Fruit fly (Drosophila melanogaster) whole organism, embryonic: Measurements from ENCODE around the gene Schip1.

Source experiments
- Antp ChIP-seq: fragments of 200-800 bp; sonication (Bioruptor generic); optimal IDR thresholded peaks from 3 replicates; lab custom pipeline; 2016; ENCODE audit warnings: missing biosample characterization, missing genetic modification characterization
- B-H1 ChIP-seq: fragments of 200-800 bp; sonication (Bioruptor generic); IDR thresholded peaks from 3 replicates; pipeline ENCODE4 v1.3.6; 2022; ENCODE audit warnings: missing biosample characterization, missing genetic modification characterization
- CG11085 ChIP-seq: fragments of 200-800 bp; sonication (Bioruptor generic); IDR thresholded peaks from 2 replicates; pipeline ENCODE4 v1.3.6; 2022; ENCODE audit warnings: missing biosample characterization, missing genetic modification characterization
- CG12155 ChIP-seq: fragments of 200-800 bp; sonication (Bioruptor generic); optimal IDR thresholded peaks from 3 replicates; lab custom pipeline; 2016; ENCODE audit warnings: missing biosample characterization, missing genetic modification characterization
- CG12219 ChIP-seq: fragments of 200-800 bp; sonication (Bioruptor generic); optimal IDR thresholded peaks from 3 replicates; lab custom pipeline; 2018; ENCODE audit warnings: missing biosample characterization, mild to moderate bottlenecking, missing genetic modification characterization
- CG14965 ChIP-seq: fragments of 200-800 bp; sonication (Bioruptor generic); optimal IDR thresholded peaks from 2 replicates; lab custom pipeline; 2016; ENCODE audit warnings: missing biosample characterization, missing genetic modification characterization, borderline replicate concordance
- CG15601 ChIP-seq: fragments of 200-800 bp; sonication (Bioruptor generic); optimal IDR thresholded peaks from 3 replicates; lab custom pipeline; 2019; ENCODE audit warnings: missing biosample characterization, mild to moderate bottlenecking, missing genetic modification characterization, moderate library complexity
- CG17359 ChIP-seq: fragments of 200-800 bp; sonication (Bioruptor generic); optimal IDR thresholded peaks from 3 replicates; lab custom pipeline; 2018; ENCODE audit warnings: missing biosample characterization, mild to moderate bottlenecking, missing genetic modification characterization, moderate library complexity
- CG2712 ChIP-seq: fragments of 200-800 bp; optimal IDR thresholded peaks from 3 replicates; lab custom pipeline; 2019; ENCODE audit warnings: missing biosample characterization, mild to moderate bottlenecking, missing genetic modification characterization, moderate library complexity
- CG2889 ChIP-seq: fragments of 200-800 bp; sonication (Bioruptor generic); IDR thresholded peaks from 3 replicates; pipeline ENCODE4 v1.3.6; 2022; ENCODE audit warnings: missing biosample characterization, missing genetic modification characterization
- CG30431 ChIP-seq: fragments of 200-800 bp; sonication (Bioruptor generic); optimal IDR thresholded peaks from 2 replicates; lab custom pipeline; 2017; ENCODE audit warnings: missing biosample characterization, missing genetic modification characterization
- CG3065 ChIP-seq: fragments of 200-800 bp; sonication (Bioruptor generic); optimal IDR thresholded peaks from 2 replicates; lab custom pipeline; 2016; ENCODE audit warnings: missing biosample characterization, missing genetic modification characterization
- CG3847 ChIP-seq: fragments of 200-800 bp; sonication (Bioruptor generic); IDR thresholded peaks from 2 replicates; pipeline ENCODE4 v1.3.6; 2022; ENCODE audit warnings: missing biosample characterization, missing genetic modification characterization
- CG4328 ChIP-seq: fragments of 200-800 bp; sonication (Bioruptor generic); optimal IDR thresholded peaks from 3 replicates; lab custom pipeline; 2017; ENCODE audit warnings: missing biosample characterization, missing genetic modification reagents, missing genetic modification characterization
- CG4617 ChIP-seq: fragments of 200-800 bp; sonication (Bioruptor generic); optimal IDR thresholded peaks from 3 replicates; lab custom pipeline; 2016; ENCODE audit warnings: missing biosample characterization, missing genetic modification characterization, borderline replicate concordance
- CG5953 ChIP-seq: fragments of 200-800 bp; sonication (Bioruptor generic); IDR thresholded peaks from 2 replicates; pipeline ENCODE4 v1.3.6; 2022; ENCODE audit warnings: missing biosample characterization, missing genetic modification characterization
- CG6654 ChIP-seq: fragments of 200-800 bp; sonication (Bioruptor generic); optimal IDR thresholded peaks from 2 replicates; lab custom pipeline; 2017; ENCODE audit warnings: missing biosample characterization, mild to moderate bottlenecking, missing genetic modification characterization
- CG6854 ChIP-seq: fragments of 200-800 bp; sonication (Bioruptor generic); optimal IDR thresholded peaks from 3 replicates; lab custom pipeline; 2017; ENCODE audit warnings: missing biosample characterization, mild to moderate bottlenecking, missing genetic modification characterization
- CG8281 ChIP-seq: fragments of 200-800 bp; sonication (Bioruptor generic); optimal IDR thresholded peaks from 2 replicates; lab custom pipeline; 2018; ENCODE audit warnings: missing biosample characterization, mild to moderate bottlenecking, missing genetic modification characterization, moderate library complexity
- CG8924 ChIP-seq: fragments of 200-800 bp; optimal IDR thresholded peaks from 3 replicates; lab custom pipeline; 2019; ENCODE audit warnings: missing biosample characterization, mild to moderate bottlenecking, missing genetic modification characterization, moderate library complexity
- CG9215 ChIP-seq: fragments of 200-800 bp; sonication (Bioruptor generic); IDR thresholded peaks from 2 replicates; pipeline ENCODE4 v1.3.6; 2022; ENCODE audit warnings: missing biosample characterization, missing genetic modification characterization
- CTCF ChIP-seq: fragments of 200-800 bp; sonication (Bioruptor generic); optimal IDR thresholded peaks from 2 replicates; lab custom pipeline; 2017; ENCODE audit warnings: missing biosample characterization, mild to moderate bottlenecking, missing genetic modification characterization, moderate library complexity
- Dek ChIP-seq: fragments of 200-800 bp; sonication (Bioruptor generic); optimal IDR thresholded peaks from 3 replicates; lab custom pipeline; 2019; ENCODE audit warnings: missing biosample characterization, mild to moderate bottlenecking, missing genetic modification characterization, moderate library complexity
- Ets97D ChIP-seq: fragments of 200-800 bp; sonication (Bioruptor generic); optimal IDR thresholded peaks from 3 replicates; lab custom pipeline; 2016; ENCODE audit warnings: missing biosample characterization, missing genetic modification characterization
- HLH4C ChIP-seq: fragments of 200-800 bp; sonication (Bioruptor generic); IDR thresholded peaks from 3 replicates; pipeline ENCODE4 v1.3.6; 2022; ENCODE audit warnings: missing biosample characterization, missing genetic modification characterization; ENCODE audit not compliant: partially characterized antibody
- Hr39 ChIP-seq: fragments of >200 bp; optimal IDR thresholded peaks from 2 replicates; lab custom pipeline; 2017
- Jarid2 ChIP-seq: fragments of 200-800 bp; sonication (Bioruptor generic); optimal IDR thresholded peaks from 3 replicates; lab custom pipeline; 2017; ENCODE audit warnings: mild to moderate bottlenecking, missing biosample characterization, missing genetic modification reagents, missing genetic modification characterization
- Meics ChIP-seq: fragments of 200-800 bp; sonication (Bioruptor generic); optimal IDR thresholded peaks from 2 replicates; lab custom pipeline; 2017; ENCODE audit warnings: missing biosample characterization, mild to moderate bottlenecking, missing genetic modification characterization
- Myb ChIP-seq: fragments of 200-800 bp; sonication (Bioruptor generic); optimal IDR thresholded peaks from 2 replicates; lab custom pipeline; 2016; ENCODE audit warnings: missing biosample characterization, missing genetic modification characterization
- NC2β ChIP-seq: fragments of 200-800 bp; sonication (Bioruptor generic); optimal IDR thresholded peaks from 2 replicates; lab custom pipeline; 2016; ENCODE audit warnings: missing biosample characterization, missing genetic modification characterization
- NfI ChIP-seq: fragments of 200-800 bp; sonication (Bioruptor generic); optimal IDR thresholded peaks from 3 replicates; lab custom pipeline; 2018; ENCODE audit warnings: missing biosample characterization, mild to moderate bottlenecking, missing genetic modification characterization, moderate library complexity
- PHDP ChIP-seq: fragments of 200-800 bp; sonication (Bioruptor generic); optimal IDR thresholded peaks from 3 replicates; lab custom pipeline; 2018; ENCODE audit warnings: missing biosample characterization, mild to moderate bottlenecking, missing genetic modification characterization, moderate library complexity
- Sry-δ ChIP-seq: fragments of 200-800 bp; sonication (Bioruptor generic); optimal IDR thresholded peaks from 2 replicates; lab custom pipeline; 2016; ENCODE audit warnings: missing biosample characterization, missing genetic modification characterization
- Trl ChIP-seq, 3 experiments: fragments of >200 bp in 2 of 3; fragments of 200-800 bp in 1 of 3; sonication (Bioruptor generic) in 1 of 3; optimal IDR thresholded peaks; 2 replicates in 1 of 3; 3 replicates in 2 of 3; lab custom pipeline; 2016 to 2017; ENCODE audit warnings: missing biosample characterization in 1 of 3, missing genetic modification characterization in 1 of 3
- amos ChIP-seq: fragments of 200-800 bp; sonication (Bioruptor generic); IDR thresholded peaks from 2 replicates; pipeline ENCODE4 v1.3.6; 2022; ENCODE audit warnings: missing biosample characterization, missing genetic modification characterization; ENCODE audit not compliant: partially characterized antibody
- ase ChIP-seq: fragments of 200-800 bp; sonication (Bioruptor generic); IDR thresholded peaks from 3 replicates; pipeline ENCODE4 v1.3.6; 2022; ENCODE audit warnings: missing biosample characterization, missing genetic modification characterization
- corto ChIP-seq: fragments of 200-800 bp; sonication (Bioruptor generic); optimal IDR thresholded peaks from 2 replicates; lab custom pipeline; 2016; ENCODE audit warnings: missing biosample characterization, mild to moderate bottlenecking, missing genetic modification characterization, moderate library complexity
- ems ChIP-seq: fragments of 200-800 bp; sonication (Bioruptor generic); optimal IDR thresholded peaks from 3 replicates; lab custom pipeline; 2016; ENCODE audit warnings: missing biosample characterization, missing genetic modification characterization
- luna ChIP-seq: fragments of 200-800 bp; sonication (Bioruptor generic); optimal IDR thresholded peaks from 2 replicates; lab custom pipeline; 2016; ENCODE audit warnings: missing biosample characterization, missing genetic modification characterization
- org-1 ChIP-seq: fragments of 200-800 bp; sonication (Bioruptor generic); optimal IDR thresholded peaks from 2 replicates; lab custom pipeline; 2017; ENCODE audit warnings: missing biosample characterization, missing genetic modification characterization
- pnt ChIP-seq: fragments of 200-800 bp; sonication (Bioruptor generic); optimal IDR thresholded peaks from 3 replicates; lab custom pipeline; 2016; ENCODE audit warnings: missing biosample characterization, missing genetic modification characterization
- psq ChIP-seq: fragments of 200-800 bp; sonication (Bioruptor generic); optimal IDR thresholded peaks from 2 replicates; lab custom pipeline; 2017; ENCODE audit warnings: missing biosample characterization, missing genetic modification characterization
- ro ChIP-seq: fragments of 200-800 bp; sonication (Bioruptor generic); IDR thresholded peaks from 2 replicates; pipeline ENCODE4 v1.3.6; 2022; ENCODE audit warnings: missing biosample characterization, missing genetic modification characterization
- scrt ChIP-seq: fragments of 200-800 bp; sonication (Bioruptor generic); optimal IDR thresholded peaks from 2 replicates; lab custom pipeline; 2018; ENCODE audit warnings: missing biosample characterization, mild to moderate bottlenecking, missing genetic modification characterization, moderate library complexity
- ssp ChIP-seq: fragments of 200-800 bp; sonication (Bioruptor generic); IDR thresholded peaks from 2 replicates; pipeline ENCODE4 v1.3.6; 2022; ENCODE audit warnings: missing biosample characterization, missing genetic modification characterization
- toy ChIP-seq: fragments of 200-800 bp; sonication (Bioruptor generic); IDR thresholded peaks from 2 replicates; pipeline ENCODE4 v1.3.6; 2022; ENCODE audit warnings: missing biosample characterization, missing genetic modification characterization
- twi ChIP-seq: fragments of 200-800 bp; optimal IDR thresholded peaks from 2 replicates; lab custom pipeline; 2019; ENCODE audit warnings: missing biosample characterization, mild to moderate bottlenecking, missing genetic modification characterization, moderate library complexity

Gene Schip1

dm6 chr2L:10310614-10311382 lies 20.1 kb downstream of the Schip1 start, which contains the start of gene Cdk5alpha (continued):
- TF ChIP-seq CG5953: no peak
- TF ChIP-seq ems (GFP tag; lab: Kevin White, UChicago): peak; percentile 17
- no peak for TF ChIP-seq CG12219
- TF ChIP-seq CG17359 (tag; lab: Kevin White, UChicago): no peak
- TF ChIP-seq PHDP (tag; lab: Kevin White, UChicago): no peak
- TF ChIP-seq ssp (GFP tag; lab: Robert Waterston, UW): no peak
- no peak for TF ChIP-seq pnt (GFP tag; lab: Kevin White, UChicago)
- TF ChIP-seq Myb (GFP tag; lab: Kevin White, UChicago): peak; percentile 41
- no peak for TF ChIP-seq psq

- TF ChIP-seq twi (peak; percentile 43), CG2889 (GFP tag; lab: Robert Waterston, UW) (no peak), CG3847 (GFP tag; lab: Robert Waterston, UW) (peak; percentile 64), CG11085 (GFP tag; lab: Robert Waterston, UW) (peak; percentile 39; the same call in 1 of the 2 replicates), CG2712 (tag; lab: Kevin White, UChicago) (peak; percentile 78), Ets97D (GFP tag; lab: Kevin White, UChicago) (peak; percentile 77), CG6854 (GFP tag; lab: Kevin White, UChicago) (no peak), corto (GFP tag; lab: Kevin White, UChicago) (peak; percentile 79), CG15601 (tag; lab: Kevin White, UChicago) (peak; percentile 87), amos (GFP tag; lab: Robert Waterston, UW) (no peak; the same call in 1 of the 2 replicates), CG9215 (GFP tag; lab: Robert Waterston, UW) (no peak), ase (GFP tag; lab: Robert Waterston, UW) (peak; percentile 49; the same call in 1 of the 3 replicates), Dek (tag; lab: Kevin White, UChicago) (no peak), Meics (peak; percentile 78), NC2β (GFP tag; lab: Kevin White, UChicago) (no peak), ro (no peak), scrt (GFP tag; lab: Kevin White, UChicago) (no peak), Jarid2 (GFP tag; lab: Kevin White, UChicago) (no peak), CG12155 (peak; percentile 67), CG30431 (GFP tag; lab: Kevin White, UChicago) (no peak), CG3065 (GFP tag; lab: Kevin White, UChicago) (no peak), CG8281 (tag; lab: Kevin White, UChicago) (peak; percentile 17), CG14965 (GFP tag; lab: Kevin White, UChicago) (no peak), luna (no peak), CG4617 (GFP tag; lab: Kevin White, UChicago) (peak; percentile 72), CG4328 (peak; percentile 70), org-1 (no peak), Trl (optimal IDR thresholded peaks at IDR 0.05; lab: Kevin White, UChicago) (no peak), Trl (GFP tag; optimal IDR thresholded peaks at IDR 0.05; lab: Kevin White, UChicago) (no peak), NfI (GFP tag; lab: Kevin White, UChicago) (peak; percentile 72), toy (GFP tag; lab: Robert Waterston, UW) (no peak), CTCF (GFP tag; lab: Kevin White, UChicago) (peak; percentile 12), CG8924 (tag; lab: Kevin White, UChicago) (peak; percentile 81), Hr39 (lab: Kevin White, UChicago) (no peak), Sry-δ (peak; percentile 76), Myb (GFP tag; lab: Kevin White, UChicago) (peak; percentile 4), B-H1 (GFP tag; lab: Robert Waterston, UW) (peak; percentile 34; the same call in 1 of the 3 replicates), Antp (GFP tag; lab: Kevin White, UChicago) (peak; percentile 6), CG6654 (GFP tag; lab: Kevin White, UChicago) (no peak), HLH4C (GFP tag; lab: Robert Waterston, UW) (peak; percentile 48; the same call in 1 of the 3 replicates)
Measured at dm6 chr2L:10306518-10307260, 24.2 kb downstream of the Schip1 start, which contains the start of the genes CG5390 and CG4968. Gene CG5390, minus strand, starts transcription at chr2L:10306594. Gene CG4968, plus strand, starts transcription at chr2L:10306922.
